Worm (Caenorhabditis elegans) whole organism, L3 larva: Measurements from ENCODE around the gene T06D8.2.
A peak's percentile ranks its signal among the peaks of the same experiment; 100 is the strongest.

ENCODE experiments used
- R02D3.7 ChIP-seq: fragments of 150-350 bp; optimal IDR thresholded peaks from 2 replicates; lab custom pipeline; 2014; ENCODE audit warnings: missing biosample characterization, missing genetic modification characterization
- ZK546.5 ChIP-seq: sonication (generic microtip); optimal IDR thresholded peaks from 2 replicates; lab custom pipeline; 2017; ENCODE audit warnings: missing biosample characterization, missing genetic modification characterization
- aly-2 ChIP-seq: fragments of 150-350 bp; optimal IDR thresholded peaks from 2 replicates; lab custom pipeline; 2014; ENCODE audit warnings: missing biosample characterization, missing genetic modification characterization
- ama-1 ChIP-seq: fragments of 150-350 bp; optimal IDR thresholded peaks from 2 replicates; lab custom pipeline; 2018
- ceh-16 ChIP-seq: sonication (generic microtip); optimal IDR thresholded peaks from 2 replicates; lab custom pipeline; 2017; ENCODE audit warnings: missing biosample characterization, missing genetic modification characterization
- ceh-28 ChIP-seq: fragments of 150-350 bp; optimal IDR thresholded peaks from 2 replicates; lab custom pipeline; 2014; ENCODE audit warnings: missing biosample characterization, missing genetic modification reagents, missing genetic modification characterization
- ceh-82 ChIP-seq: fragments of 150-350 bp; optimal IDR thresholded peaks from 2 replicates; lab custom pipeline; 2014; ENCODE audit warnings: missing biosample characterization, missing genetic modification characterization
- daf-12 ChIP-seq: fragments of 150-350 bp; optimal IDR thresholded peaks from 2 replicates; lab custom pipeline; 2014; ENCODE audit warnings: missing biosample characterization, missing genetic modification reagents, missing genetic modification characterization
- egl-5 ChIP-seq: fragments of 150-350 bp; optimal IDR thresholded peaks from 2 replicates; lab custom pipeline; 2017; ENCODE audit warnings: missing biosample characterization, missing genetic modification reagents, missing genetic modification characterization, inconsistent platforms
- elt-1 ChIP-seq: fragments of 150-350 bp; optimal IDR thresholded peaks from 2 replicates; lab custom pipeline; 2014; ENCODE audit warnings: missing biosample characterization, missing genetic modification characterization
- elt-2 ChIP-seq: sonication (generic microtip); optimal IDR thresholded peaks from 2 replicates; lab custom pipeline; 2016; ENCODE audit warnings: missing genetic modification reagents, mild to moderate bottlenecking, missing genetic modification characterization, missing compliant biosample characterization
- elt-3 ChIP-seq, 3 experiments: fragments of 150-350 bp in 1 of 3; sonication (generic microtip) in 2 of 3; optimal IDR thresholded peaks; 2 replicates in 2 of 3; 4 replicates in 1 of 3; lab custom pipeline; 2014 to 2017; ENCODE audit warnings: missing biosample characterization in 3 of 3, missing genetic modification characterization in 3 of 3
- eor-1 ChIP-seq, 2 experiments: fragments of 150-350 bp; optimal IDR thresholded peaks; 2 replicates each; lab custom pipeline; 2014 to 2018; ENCODE audit warnings: missing biosample characterization in 2 of 2, missing genetic modification characterization in 2 of 2
- fkh-2 ChIP-seq: fragments of 150-350 bp; optimal IDR thresholded peaks from 2 replicates; lab custom pipeline; 2014; ENCODE audit warnings: missing biosample characterization, missing genetic modification reagents, missing genetic modification characterization
- fos-1 ChIP-seq: fragments of 150-350 bp; optimal IDR thresholded peaks from 2 replicates; lab custom pipeline; 2014; ENCODE audit warnings: missing biosample characterization, missing genetic modification characterization
- hmg-11 ChIP-seq: sonication (generic microtip); optimal IDR thresholded peaks from 2 replicates; lab custom pipeline; 2016; ENCODE audit warnings: missing genetic modification characterization, missing compliant biosample characterization
- jun-1 ChIP-seq: fragments of 150-350 bp; optimal IDR thresholded peaks from 2 replicates; lab custom pipeline; 2014; ENCODE audit warnings: missing biosample characterization, missing genetic modification reagents, missing genetic modification characterization
- lin-15B ChIP-seq: fragments of 150-350 bp; optimal IDR thresholded peaks from 2 replicates; lab custom pipeline; 2014; ENCODE audit warnings: missing biosample characterization, missing genetic modification characterization
- lin-39 ChIP-seq: fragments of 150-350 bp; optimal IDR thresholded peaks from 2 replicates; lab custom pipeline; 2018; ENCODE audit warnings: missing biosample characterization, missing genetic modification reagents, missing genetic modification characterization
- lsy-12 ChIP-seq: sonication (generic microtip); optimal IDR thresholded peaks from 2 replicates; lab custom pipeline; 2016; ENCODE audit warnings: mild to moderate bottlenecking, missing genetic modification characterization, missing compliant biosample characterization
- mdl-1 ChIP-seq: fragments of 150-350 bp; optimal IDR thresholded peaks from 2 replicates; lab custom pipeline; 2014; ENCODE audit warnings: missing biosample characterization, missing genetic modification characterization
- mml-1 ChIP-seq: fragments of 150-350 bp; sonication (generic microtip); optimal IDR thresholded peaks from 3 replicates; lab custom pipeline; 2014; ENCODE audit warnings: missing biosample characterization, missing genetic modification characterization
- nfya-1 ChIP-seq: sonication (generic microtip); optimal IDR thresholded peaks from 2 replicates; lab custom pipeline; 2017; ENCODE audit warnings: missing genetic modification characterization, mild to moderate bottlenecking, missing compliant biosample characterization, antibody characterized with exemption, moderate library complexity; ENCODE audit not compliant: insufficient read depth
- nhr-11 ChIP-seq: fragments of 150-350 bp; optimal IDR thresholded peaks from 2 replicates; lab custom pipeline; 2014; ENCODE audit warnings: missing biosample characterization, missing genetic modification characterization
- nhr-12 ChIP-seq: fragments of 150-350 bp; optimal IDR thresholded peaks from 2 replicates; lab custom pipeline; 2014; ENCODE audit warnings: missing biosample characterization, missing genetic modification characterization
- nhr-23 ChIP-seq: fragments of 150-350 bp; optimal IDR thresholded peaks from 2 replicates; lab custom pipeline; 2014; ENCODE audit warnings: missing biosample characterization, missing genetic modification reagents, missing genetic modification characterization
- nhr-237 ChIP-seq: fragments of 150-350 bp; optimal IDR thresholded peaks from 2 replicates; lab custom pipeline; 2014; ENCODE audit warnings: missing biosample characterization, missing genetic modification characterization
- nhr-25 ChIP-seq: sonication (generic microtip); optimal IDR thresholded peaks from 2 replicates; lab custom pipeline; 2017; ENCODE audit warnings: missing biosample characterization, missing genetic modification characterization
- nhr-28 ChIP-seq: fragments of 150-350 bp; optimal IDR thresholded peaks from 2 replicates; lab custom pipeline; 2014; ENCODE audit warnings: missing biosample characterization, missing genetic modification characterization
- nhr-43 ChIP-seq: sonication (generic microtip); optimal IDR thresholded peaks from 2 replicates; lab custom pipeline; 2016; ENCODE audit warnings: mild to moderate bottlenecking, missing genetic modification characterization, missing compliant biosample characterization; ENCODE audit not compliant: poor library complexity, severe bottlenecking
- nhr-67 ChIP-seq: fragments of 150-350 bp; optimal IDR thresholded peaks from 2 replicates; lab custom pipeline; 2014; ENCODE audit warnings: missing biosample characterization, missing genetic modification characterization
- nhr-76 ChIP-seq: fragments of 150-350 bp; sonication (generic microtip); optimal IDR thresholded peaks from 5 replicates; lab custom pipeline; 2014; ENCODE audit warnings: missing biosample characterization, missing genetic modification characterization
- nhr-77 ChIP-seq: fragments of 150-350 bp; optimal IDR thresholded peaks from 2 replicates; lab custom pipeline; 2014; ENCODE audit warnings: missing biosample characterization, missing genetic modification characterization
- pha-4 ChIP-seq: fragments of 150-350 bp; optimal IDR thresholded peaks from 2 replicates; lab custom pipeline; 2014; ENCODE audit warnings: missing biosample characterization, missing genetic modification reagents, missing genetic modification characterization
- pqm-1 ChIP-seq: fragments of 150-350 bp; optimal IDR thresholded peaks from 2 replicates; lab custom pipeline; 2017; ENCODE audit warnings: missing biosample characterization, missing genetic modification characterization, inconsistent platforms
- skn-1 ChIP-seq: fragments of 150-350 bp; optimal IDR thresholded peaks from 2 replicates; lab custom pipeline; 2014; ENCODE audit warnings: missing biosample characterization, missing genetic modification characterization
- snpc-4 ChIP-seq: fragments of 150-350 bp; optimal IDR thresholded peaks from 2 replicates; lab custom pipeline; 2014; ENCODE audit warnings: missing biosample characterization, missing genetic modification characterization
- tbx-2 ChIP-seq: sonication (generic microtip); optimal IDR thresholded peaks from 2 replicates; lab custom pipeline; 2016; ENCODE audit warnings: mild to moderate bottlenecking, missing genetic modification characterization, missing compliant biosample characterization
- unc-39 ChIP-seq: sonication (generic microtip); optimal IDR thresholded peaks from 4 replicates; lab custom pipeline; 2017; ENCODE audit warnings: missing biosample characterization, missing genetic modification characterization
- unc-62 ChIP-seq: fragments of 150-350 bp; sonication (generic microtip); optimal IDR thresholded peaks from 4 replicates; lab custom pipeline; 2014; ENCODE audit warnings: missing biosample characterization, missing genetic modification reagents, missing genetic modification characterization
- zag-1 ChIP-seq: fragments of 150-350 bp; optimal IDR thresholded peaks from 2 replicates; lab custom pipeline; 2014; ENCODE audit warnings: missing biosample characterization, missing genetic modification characterization
- ztf-11 ChIP-seq: fragments of 150-350 bp; optimal IDR thresholded peaks from 2 replicates; lab custom pipeline; 2014; ENCODE audit warnings: missing biosample characterization, missing genetic modification characterization
- ztf-4 ChIP-seq: fragments of 150-350 bp; optimal IDR thresholded peaks from 2 replicates; lab custom pipeline; 2014; ENCODE audit warnings: missing biosample characterization, missing genetic modification characterization

T06D8.2 gene

ce11 chrII:11238869-11239647 lies 12.6 kb downstream of the T06D8.2 start, which contains the start of the genes rpn-9 and T06D8.9:
rpn-9 (minus strand) TSS chrII:11238919.
T06D8.9 (plus strand) TSS chrII:11239597.
- TF ChIP-seq nhr-67 (tag; lab: Kevin White, UChicago): no peak
- TF ChIP-seq nhr-25: peak; percentile 59
- no peak for TF ChIP-seq nhr-76 (tag; lab: Kevin White, UChicago)
- peak; percentile 62 for TF ChIP-seq hmg-11 (tag; lab: Kevin White, UChicago)
- TF ChIP-seq lin-15B (tag; lab: Kevin White, UChicago): peak; percentile 97
- TF ChIP-seq ceh-16 (tag; lab: Kevin White, UChicago): no peak
- peak; percentile 64 for TF ChIP-seq nhr-43 (tag; lab: Kevin White, UChicago)
- TF ChIP-seq ztf-4 (tag; lab: Kevin White, UChicago): no peak
- TF ChIP-seq nhr-11 (tag; lab: Kevin White, UChicago): no peak
- TF ChIP-seq skn-1 (tag; lab: Kevin White, UChicago): peak; percentile 84
- TF ChIP-seq unc-62 (GFP tag; lab: Kevin White, UChicago): no peak
- TF ChIP-seq mml-1 (tag; lab: Kevin White, UChicago): no peak
- TF ChIP-seq mdl-1: no peak
- TF ChIP-seq pqm-1 (tag; lab: Kevin White, UChicago): peak; percentile 63
- TF ChIP-seq fkh-2 (tag; lab: Kevin White, UChicago): no peak
- no peak for TF ChIP-seq nhr-237 (tag; lab: Kevin White, UChicago)
- no peak for TF ChIP-seq eor-1 (tag; optimal IDR thresholded peaks at IDR 0.05; lab: Kevin White, UChicago)
- no peak for TF ChIP-seq nhr-28
- TF ChIP-seq R02D3.7 (tag; lab: Kevin White, UChicago): peak; percentile 37
- TF ChIP-seq lin-39 (tag; lab: Kevin White, UChicago): peak; percentile 77
- no peak for TF ChIP-seq zag-1 (tag; lab: Kevin White, UChicago)
- no peak for TF ChIP-seq tbx-2 (tag; lab: Kevin White, UChicago)
- TF ChIP-seq nhr-23 (tag; lab: Kevin White, UChicago): peak; percentile 86
- peak; percentile 44 for TF ChIP-seq ama-1 (lab: Kevin White, UChicago)
- no peak for TF ChIP-seq unc-39 (tag; lab: Kevin White, UChicago)
- peak; percentile 62 for TF ChIP-seq jun-1 (tag; lab: Kevin White, UChicago)
- TF ChIP-seq ZK546.5: no peak
- no peak for TF ChIP-seq nhr-12 (tag; lab: Kevin White, UChicago)
- peak; percentile 90 for TF ChIP-seq nfya-1 (tag; lab: Kevin White, UChicago)
- peak; percentile 24 for TF ChIP-seq lsy-12 (tag; lab: Kevin White, UChicago)
- TF ChIP-seq elt-1 (tag; lab: Kevin White, UChicago): peak; percentile 44
- no peak for TF ChIP-seq ceh-28 (tag; lab: Kevin White, UChicago)
- TF ChIP-seq snpc-4: peak; percentile 90
- TF ChIP-seq aly-2 (tag; lab: Kevin White, UChicago): no peak
- TF ChIP-seq elt-2 (tag; lab: Kevin White, UChicago): peak; percentile 53
- TF ChIP-seq daf-12: no peak
- TF ChIP-seq nhr-77 (tag; lab: Kevin White, UChicago): no peak
- peak; percentile 95 for TF ChIP-seq pha-4 (tag; lab: Kevin White, UChicago)
- no peak for TF ChIP-seq fos-1 (tag; lab: Kevin White, UChicago)
- peak; percentile 91 for TF ChIP-seq egl-5 (tag; lab: Kevin White, UChicago)
- no peak for TF ChIP-seq ztf-11 (tag; lab: Kevin White, UChicago)

ce11 chrII:11240214-11240613 lies 13.7 kb downstream of the T06D8.2 start:
- TF ChIP-seq unc-39 (tag; lab: Kevin White, UChicago) (no peak), nhr-67 (tag; lab: Kevin White, UChicago) (no peak), jun-1 (tag; lab: Kevin White, UChicago) (no peak), fos-1 (tag; lab: Kevin White, UChicago) (no peak), ZK546.5 (no peak), mml-1 (tag; lab: Kevin White, UChicago) (no peak), mdl-1 (no peak), pqm-1 (tag; lab: Kevin White, UChicago) (no peak), unc-62 (GFP tag; lab: Kevin White, UChicago) (no peak), nhr-28 (no peak), nhr-12 (tag; lab: Kevin White, UChicago) (no peak), ztf-4 (tag; lab: Kevin White, UChicago) (no peak), egl-5 (tag; lab: Kevin White, UChicago) (no peak), ceh-82 (tag; lab: Kevin White, UChicago) (no peak), ceh-16 (tag; lab: Kevin White, UChicago) (no peak), ceh-28 (tag; lab: Kevin White, UChicago) (no peak), elt-3 (tag; optimal IDR thresholded peaks at IDR 0.05; lab: Kevin White, UChicago) (no peak)
